Worm (Caenorhabditis elegans) whole organism, dauer: ENCODE data around the gene flp-14.

Experiments
- unc-62 ChIP-seq: sonication (generic microtip); optimal IDR thresholded peaks from 2 replicates; lab custom pipeline; 2017; ENCODE audit warnings: missing biosample characterization, missing genetic modification reagents, missing genetic modification characterization

Gene flp-14

ce11 chrIII:12910365-12910764 is at the start of gene flp-14:
Gene flp-14, plus strand, starts transcription at chrIII:12910510.
- no peak for TF ChIP-seq unc-62 (GFP tag; lab: Kevin White, UChicago)

DNA sequence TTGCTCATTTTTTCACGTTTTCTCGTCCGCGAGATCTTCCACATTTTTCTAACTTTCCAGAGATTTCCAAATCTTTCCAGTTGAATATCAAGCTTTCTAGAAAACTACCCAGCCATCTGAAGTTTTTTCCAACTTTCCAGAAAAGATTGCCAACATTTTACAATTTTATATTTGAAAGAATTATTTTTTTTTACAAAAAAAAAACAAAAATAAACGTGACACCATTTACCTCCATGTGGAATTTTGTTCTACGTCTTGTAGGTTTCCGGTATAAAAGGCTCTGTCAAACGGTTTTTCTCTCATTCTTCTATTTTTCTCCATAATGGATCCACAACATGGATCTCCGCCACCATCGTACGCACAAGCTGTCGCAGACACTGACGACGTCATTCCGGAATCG is 45.7 kb upstream of the flp-14 start, which contains the start of gene Y37D8A.8:
Y37D8A.8 (plus strand) TSS at position 301 of the 400 bp plus-strand sequence.
- TF ChIP-seq unc-62 (GFP tag; lab: Kevin White, UChicago): no peak

DNA sequence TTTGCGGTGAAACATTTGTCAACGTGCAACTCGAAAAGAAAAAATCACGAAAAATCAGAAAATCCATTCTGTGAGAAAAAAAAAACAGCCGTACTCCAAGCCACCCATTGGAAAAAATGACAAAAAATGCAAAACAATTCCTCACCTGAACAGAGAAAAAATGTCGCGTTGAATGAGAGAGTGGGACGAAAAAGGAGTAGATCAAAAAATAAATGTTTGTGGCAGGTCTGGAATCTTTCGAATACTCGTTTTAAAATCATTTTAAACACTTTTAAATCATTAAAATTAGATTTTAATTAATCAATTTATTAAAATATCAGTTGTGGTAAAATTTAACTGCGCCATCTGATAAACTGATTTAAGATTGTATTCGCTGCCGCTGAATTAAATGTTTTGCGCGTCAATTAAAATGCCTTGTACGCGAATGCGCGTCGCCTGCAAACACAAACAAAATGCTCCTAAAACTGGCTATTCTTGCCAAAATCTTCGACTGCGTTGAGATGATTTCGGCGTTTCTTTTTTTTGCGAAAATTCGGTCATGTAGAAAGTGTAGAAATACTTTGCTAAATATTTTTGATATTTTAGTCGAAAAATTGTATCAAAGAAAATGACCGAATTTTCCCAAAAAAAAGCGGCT is 40.1 kb upstream of the flp-14 start, which contains the start of gene Y37D8A.6:
Y37D8A.6 (minus strand) TSS at position 238 of the 637 bp plus-strand sequence.
- TF ChIP-seq unc-62 (GFP tag; lab: Kevin White, UChicago): no peak

DNA sequence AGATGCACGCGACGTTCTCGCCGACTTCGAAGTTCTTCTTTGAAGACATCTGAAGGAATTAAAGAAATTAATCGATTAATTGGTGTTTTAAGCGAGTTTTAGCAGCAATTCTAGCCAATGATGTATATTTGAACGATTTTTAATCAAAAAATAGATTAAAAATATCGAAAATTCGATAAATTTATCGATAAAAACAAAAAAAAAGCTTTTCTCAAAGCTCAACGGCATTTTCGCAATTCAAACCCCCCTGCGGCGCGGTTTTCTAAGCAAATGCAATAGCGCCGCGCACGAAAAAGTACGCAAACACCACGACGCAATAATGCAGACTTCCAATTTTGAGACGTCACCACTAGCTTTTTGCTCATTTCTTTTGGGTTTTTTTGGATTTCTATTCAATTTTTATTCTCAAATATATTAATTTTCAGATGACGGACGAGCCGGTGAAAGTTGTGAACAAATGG is 35.7 kb upstream of the flp-14 start, which contains the start of the genes mrg-1 and spcs-2:
mrg-1 (minus strand) TSS at position 51 of the 461 bp plus-strand sequence.
spcs-2 (plus strand) TSS at position 426 of the 461 bp plus-strand sequence.
- no peak for TF ChIP-seq unc-62 (GFP tag; lab: Kevin White, UChicago)

- no peak for TF ChIP-seq unc-62 (GFP tag; lab: Kevin White, UChicago)
Measured at ce11 chrIII:12875653-12876052, 34.7 kb upstream of the flp-14 start.

ce11 chrIII:12877527-12878234 is 32.6 kb upstream of the flp-14 start, which contains the start of the genes cec-7 and enu-3.5:
Gene cec-7, minus strand, starts transcription at chrIII:12877577.
Gene enu-3.5, plus strand, starts transcription at chrIII:12878196.
- no peak for TF ChIP-seq unc-62 (GFP tag; lab: Kevin White, UChicago)

- no peak for TF ChIP-seq unc-62 (GFP tag; lab: Kevin White, UChicago)
Measured at ce11 chrIII:12880704-12881103, 29.6 kb upstream of the flp-14 start.

DNA sequence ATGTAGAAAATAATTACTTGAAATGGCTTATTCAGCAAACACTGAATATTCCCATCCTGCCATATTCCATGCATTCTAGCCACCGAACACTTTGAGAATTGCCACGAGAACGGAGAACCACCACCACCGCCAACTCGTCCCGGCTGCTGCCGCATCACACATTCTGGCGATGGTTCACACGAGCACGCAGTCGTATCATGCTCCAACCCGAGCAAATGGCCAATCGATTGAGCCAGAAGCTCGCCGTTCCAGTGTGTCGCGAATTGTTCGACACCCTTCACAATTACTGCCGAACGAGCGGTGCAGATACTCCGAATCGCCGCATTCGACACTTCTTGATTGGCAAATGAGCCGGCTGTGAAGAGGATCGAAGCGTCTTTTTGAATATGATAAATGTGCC is 25.2 kb upstream of the flp-14 start:
- no peak for TF ChIP-seq unc-62 (GFP tag; lab: Kevin White, UChicago)

- no peak for TF ChIP-seq unc-62 (GFP tag; lab: Kevin White, UChicago)
Measured at ce11 chrIII:12891580-12891979, 18.7 kb upstream of the flp-14 start, which contains the start of the genes Y37D8A.29 and unc-71. Gene Y37D8A.29, minus strand, starts transcription at chrIII:12891680. Gene unc-71, minus strand, starts transcription at chrIII:12891738.

ce11 chrIII:12892767-12893166 is 17.5 kb upstream of the flp-14 start:
- TF ChIP-seq unc-62 (GFP tag; lab: Kevin White, UChicago): no peak

DNA sequence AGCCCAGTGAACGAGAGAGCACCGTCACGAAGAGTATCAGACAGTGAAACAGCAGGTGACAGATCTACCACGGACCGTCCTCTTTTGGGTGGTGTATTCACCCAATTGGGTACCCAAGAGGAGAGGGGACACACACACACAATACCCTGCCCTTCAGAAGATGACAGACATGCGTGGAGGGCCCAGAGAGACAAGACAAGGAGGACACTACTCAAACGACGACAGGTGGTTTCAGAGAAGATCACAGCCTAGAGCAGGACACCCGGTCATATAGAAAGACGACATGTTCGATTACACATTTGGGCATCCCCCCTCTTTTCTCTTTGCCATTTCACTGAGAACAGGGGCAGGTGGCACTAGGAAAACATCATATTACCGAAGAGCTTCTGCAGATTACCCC is 16.1 kb upstream of the flp-14 start:
- no peak for TF ChIP-seq unc-62 (GFP tag; lab: Kevin White, UChicago)

ce11 chrIII:12904052-12904451 is 6.3 kb upstream of the flp-14 start:
- TF ChIP-seq unc-62 (GFP tag; lab: Kevin White, UChicago): no peak

- no peak for TF ChIP-seq unc-62 (GFP tag; lab: Kevin White, UChicago)
Measured at ce11 chrIII:12904987-12905541, 5.2 kb upstream of the flp-14 start, which contains the start of gene cox-5A. Gene cox-5A, plus strand, starts transcription at chrIII:12905491.

ce11 chrIII:12906611-12907037 is 3.7 kb upstream of the flp-14 start:
- TF ChIP-seq unc-62 (GFP tag; lab: Kevin White, UChicago): no peak

DNA sequence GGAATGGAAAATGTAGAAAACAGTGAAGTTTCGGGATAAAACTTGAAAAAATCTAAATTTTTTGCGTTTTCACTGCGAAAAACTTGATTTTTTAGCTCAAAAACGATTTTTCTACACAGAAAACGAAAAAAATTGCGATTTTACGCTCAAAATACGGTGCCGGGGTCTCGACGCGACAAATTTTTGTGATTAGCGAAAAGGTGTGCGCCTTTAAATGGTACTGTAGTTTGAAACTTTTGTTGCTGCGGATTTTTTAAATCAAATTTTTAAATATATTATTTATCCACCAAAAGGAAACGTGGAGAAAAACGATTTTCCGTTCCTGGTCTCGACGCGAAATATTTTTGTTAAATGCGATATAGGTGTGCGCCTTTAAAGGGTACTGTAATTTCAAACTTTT is 3.1 kb upstream of the flp-14 start:
- TF ChIP-seq unc-62 (GFP tag; lab: Kevin White, UChicago): no peak

- no peak for TF ChIP-seq unc-62 (GFP tag; lab: Kevin White, UChicago)
Measured at ce11 chrIII:12916459-12916858, 6.1 kb downstream of the flp-14 start.
